Worm (Caenorhabditis elegans) whole organism, young adult: ENCODE measurements around the gene npa-1.

ENCODE experiments used
- B0336.3 ChIP-seq: fragments of 200-800 bp; sonication (Bioruptor generic); IDR thresholded peaks from 2 replicates; pipeline ENCODE4 v1.3.6; 2022; ENCODE audit warnings: missing genetic modification characterization, missing compliant biosample characterization
- F39B2.1 ChIP-seq: fragments of 200-800 bp; sonication (Bioruptor generic); IDR thresholded peaks from 2 replicates; pipeline ENCODE4 v1.3.6; 2022; ENCODE audit warnings: missing genetic modification reagents, missing genetic modification characterization, missing compliant biosample characterization
- F49E8.2 ChIP-seq: sonication (generic microtip); optimal IDR thresholded peaks from 3 replicates; lab custom pipeline; 2017; ENCODE audit warnings: missing genetic modification characterization, mild to moderate bottlenecking, missing compliant biosample characterization, antibody characterized with exemption, moderate library complexity; ENCODE audit not compliant: insufficient read depth
- K11D2.4 ChIP-seq: fragments of 200-800 bp; sonication (Bioruptor generic); IDR thresholded peaks from 2 replicates; pipeline ENCODE4 v1.3.6; 2022; ENCODE audit warnings: missing genetic modification reagents, missing genetic modification characterization, missing compliant biosample characterization
- ekl-4 ChIP-seq: fragments of 200-800 bp; sonication (Bioruptor generic); IDR thresholded peaks from 2 replicates; pipeline ENCODE4 v1.3.6; 2022; ENCODE audit warnings: missing genetic modification reagents, missing genetic modification characterization, missing compliant biosample characterization
- ets-4 ChIP-seq: fragments of 200-800 bp; sonication (Bioruptor generic); optimal IDR thresholded peaks from 2 replicates; lab custom pipeline; 2018; ENCODE audit warnings: mild to moderate bottlenecking, missing genetic modification characterization, missing compliant biosample characterization
- lir-1 ChIP-seq: fragments of 200-800 bp; sonication (Bioruptor generic); conservative IDR thresholded peaks from 2 replicates; pipeline ENCODE4 v1.3.6; 2022; ENCODE audit warnings: missing genetic modification reagents, missing genetic modification characterization, missing compliant biosample characterization
- lsl-1 ChIP-seq: fragments of 200-800 bp; sonication (Bioruptor generic); optimal IDR thresholded peaks from 2 replicates; lab custom pipeline; 2018; ENCODE audit warnings: mild to moderate bottlenecking, missing genetic modification characterization, moderate library complexity, missing compliant biosample characterization
- madf-6 ChIP-seq: fragments of 200-800 bp; sonication (Bioruptor generic); IDR thresholded peaks from 2 replicates; pipeline ENCODE4 v1.3.6; 2022; ENCODE audit warnings: missing genetic modification reagents, missing genetic modification characterization, missing compliant biosample characterization
- nhr-120 ChIP-seq: fragments of 200-800 bp; sonication (Bioruptor generic); IDR thresholded peaks from 2 replicates; pipeline ENCODE4 v1.3.6; 2022; ENCODE audit warnings: missing genetic modification characterization, missing compliant biosample characterization
- nhr-90 ChIP-seq: sonication (generic microtip); optimal IDR thresholded peaks from 2 replicates; lab custom pipeline; 2016; ENCODE audit warnings: missing genotype, mild to moderate bottlenecking, missing genetic modification characterization, missing compliant biosample characterization
- pha-4 ChIP-seq: fragments of 150-350 bp; sonication (generic microtip); optimal IDR thresholded peaks from 2 replicates; lab custom pipeline; 2014; ENCODE audit warnings: missing biosample characterization, missing genetic modification reagents, missing genetic modification characterization
- rec-8 ChIP-seq, 2 experiments: sonication (generic microtip); optimal IDR thresholded peaks; 2 replicates each; lab custom pipeline; 2016; ENCODE audit warnings: mild to moderate bottlenecking in 2 of 2, missing genetic modification characterization in 2 of 2, missing genetic modification reagents in 2 of 2, missing genotype in 2 of 2, missing biosample characterization in 1 of 2, missing compliant biosample characterization in 1 of 2, moderate library complexity in 1 of 2
- snpc-1.1 ChIP-seq: sonication (generic microtip); optimal IDR thresholded peaks from 2 replicates; lab custom pipeline; 2017; ENCODE audit warnings: missing genetic modification characterization, mild to moderate bottlenecking, missing compliant biosample characterization, antibody characterized with exemption, moderate library complexity, missing genotype, missing genetic modification reagents; ENCODE audit not compliant: insufficient read depth

DNA sequence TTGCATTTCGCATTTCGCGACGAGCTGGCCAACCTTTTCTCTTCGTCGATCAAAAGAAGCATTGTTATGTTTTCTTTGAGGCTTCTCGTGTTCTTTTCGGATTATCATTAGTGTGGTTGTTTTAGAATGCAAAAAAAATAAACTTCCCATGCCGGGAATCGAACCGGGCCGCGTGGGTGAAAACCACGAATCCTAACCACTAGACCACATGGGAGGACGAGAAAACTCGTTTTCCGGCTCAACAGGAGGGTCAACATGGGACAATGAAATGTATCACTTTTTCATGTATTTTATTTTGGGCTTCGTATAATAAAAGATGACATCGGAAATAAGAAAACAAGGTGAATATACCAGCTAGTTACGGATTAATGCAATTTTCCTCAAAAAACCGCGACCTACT, 6.0 kb upstream of the npa-1 start:
- TF ChIP-seq K11D2.4 (GFP tag; lab: Robert Waterston, UW) = no peak
- TF ChIP-seq ets-4 (GFP tag; lab: Kevin White, UChicago) = no peak
- TF ChIP-seq snpc-1.1 (tag; lab: Kevin White, UChicago) = no peak
- TF ChIP-seq F49E8.2 (tag; lab: Kevin White, UChicago) = no peak
- TF ChIP-seq nhr-120 (GFP tag; lab: Robert Waterston, UW) = no peak
- TF ChIP-seq pha-4 (tag; lab: Kevin White, UChicago) = no peak
- 0 out of 2 replicates have a peak, but pooled peaks have one; percentile 11 for TF ChIP-seq madf-6 (GFP tag; lab: Robert Waterston, UW)
- no peak for TF ChIP-seq rec-8 (tag; optimal IDR thresholded peaks at IDR 0.05; lab: Kevin White, UChicago)
- TF ChIP-seq ekl-4 = no peak
- TF ChIP-seq F39B2.1 = no peak
- TF ChIP-seq nhr-90 = no peak
- TF ChIP-seq lir-1 (GFP tag; lab: Robert Waterston, UW) = no peak
- no peak for TF ChIP-seq lsl-1 (GFP tag; lab: Kevin White, UChicago)
- TF ChIP-seq B0336.3 (GFP tag; lab: Robert Waterston, UW) = no peak
